Worm (Caenorhabditis elegans): ENCODE results near the gene K02A6.2.

ce11 chrX:8204475-8204874, 20.3 kb downstream of the K02A6.2 start:
- TF ChIP-seq pes-1 (GFP tag; IDR thresholded peaks at IDR 0.05) (no peak), sea-1 (GFP tag; conservative IDR thresholded peaks at IDR 0.05) (no peak), hmbx-1 (tag; optimal IDR thresholded peaks at IDR 0.05) (no peak), hmg-4 (GFP tag; optimal IDR thresholded peaks at IDR 0.05) (no peak), ama-1 (optimal IDR thresholded peaks at IDR 0.05) (no peak), aly-1 (tag; optimal IDR thresholded peaks at IDR 0.05) (no peak), ets-7 (tag; optimal IDR thresholded peaks at IDR 0.05) (no peak), tbx-11 (GFP tag; IDR thresholded peaks at IDR 0.05) (no peak)

All from whole organism, early embryonic.